Fruit fly (Drosophila melanogaster) whole organism, embryonic: ENCODE results near the gene CG9395.

Source experiments
- ATbp ChIP-seq: fragments of 200-800 bp; sonication (Bioruptor generic); optimal IDR thresholded peaks from 2 replicates; lab custom pipeline; 2017; ENCODE audit warnings: missing biosample characterization, mild to moderate bottlenecking, missing genetic modification characterization, missing genetic modification reagents
- Adf1 ChIP-seq: fragments of 200-800 bp; sonication (Bioruptor generic); IDR thresholded peaks from 2 replicates; pipeline ENCODE4 v1.3.6; 2022; ENCODE audit warnings: missing biosample characterization, missing genetic modification characterization
- Bdp1 ChIP-seq: fragments of 200-800 bp; sonication (Bioruptor generic); optimal IDR thresholded peaks from 3 replicates; lab custom pipeline; 2016; ENCODE audit warnings: missing biosample characterization, missing genetic modification characterization
- CG10543 ChIP-seq: fragments of 200-800 bp; sonication (Bioruptor generic); optimal IDR thresholded peaks from 3 replicates; lab custom pipeline; 2017; ENCODE audit warnings: missing biosample characterization, mild to moderate bottlenecking, missing genetic modification characterization, moderate library complexity
- CG11398 ChIP-seq: fragments of 200-800 bp; sonication (Bioruptor generic); optimal IDR thresholded peaks from 2 replicates; lab custom pipeline; 2016; ENCODE audit warnings: missing biosample characterization, missing genetic modification characterization
- CG12219 ChIP-seq: fragments of 200-800 bp; sonication (Bioruptor generic); optimal IDR thresholded peaks from 3 replicates; lab custom pipeline; 2018; ENCODE audit warnings: missing biosample characterization, mild to moderate bottlenecking, missing genetic modification characterization
- CG12744 ChIP-seq: fragments of 200-800 bp; sonication (Bioruptor generic); optimal IDR thresholded peaks from 2 replicates; lab custom pipeline; 2016; ENCODE audit warnings: missing biosample characterization, missing genetic modification characterization
- CG15011 ChIP-seq: fragments of 200-800 bp; sonication (Bioruptor generic); optimal IDR thresholded peaks from 3 replicates; lab custom pipeline; 2018; ENCODE audit warnings: missing biosample characterization, mild to moderate bottlenecking, missing genetic modification characterization
- CG17186 ChIP-seq: fragments of 200-800 bp; sonication (Bioruptor generic); optimal IDR thresholded peaks from 3 replicates; lab custom pipeline; 2017; ENCODE audit warnings: missing biosample characterization, missing genetic modification reagents, missing genetic modification characterization
- CG17612 ChIP-seq: fragments of 200-800 bp; sonication (Bioruptor generic); IDR thresholded peaks from 2 replicates; pipeline ENCODE4 v1.3.6; 2022; ENCODE audit warnings: missing biosample characterization, missing genetic modification characterization
- CG17829 ChIP-seq: fragments of 200-800 bp; optimal IDR thresholded peaks from 2 replicates; lab custom pipeline; 2019; ENCODE audit warnings: missing biosample characterization, mild to moderate bottlenecking, missing genetic modification characterization, moderate library complexity
- CG31365 ChIP-seq: fragments of 200-800 bp; sonication (Bioruptor generic); optimal IDR thresholded peaks from 2 replicates; lab custom pipeline; 2018; ENCODE audit warnings: missing biosample characterization, mild to moderate bottlenecking, missing genetic modification characterization
- CG31441 ChIP-seq: fragments of 200-800 bp; sonication (Bioruptor generic); IDR thresholded peaks from 2 replicates; pipeline ENCODE4 v1.3.6; 2022; ENCODE audit warnings: missing biosample characterization, missing genetic modification characterization
- CG32532 ChIP-seq: fragments of 200-800 bp; sonication (Bioruptor generic); IDR thresholded peaks from 2 replicates; pipeline ENCODE4 v1.3.6; 2022; ENCODE audit warnings: missing biosample characterization, missing genetic modification characterization
- CG32772 ChIP-seq: fragments of 200-800 bp; sonication (Bioruptor generic); IDR thresholded peaks from 2 replicates; pipeline ENCODE4 v1.3.6; 2022; ENCODE audit warnings: missing biosample characterization, missing genetic modification characterization
- CG3847 ChIP-seq: fragments of 200-800 bp; sonication (Bioruptor generic); IDR thresholded peaks from 2 replicates; pipeline ENCODE4 v1.3.6; 2022; ENCODE audit warnings: missing biosample characterization, missing genetic modification characterization
- CG3995 ChIP-seq: fragments of 200-800 bp; sonication (Bioruptor generic); optimal IDR thresholded peaks from 3 replicates; lab custom pipeline; 2016; ENCODE audit warnings: missing biosample characterization, missing genetic modification characterization
- CG4404 ChIP-seq: fragments of 200-800 bp; sonication (Bioruptor generic); IDR thresholded peaks from 2 replicates; pipeline ENCODE4 v1.3.6; 2022; ENCODE audit warnings: missing biosample characterization, missing genetic modification characterization
- CG5180 ChIP-seq: fragments of 200-800 bp; sonication (Bioruptor generic); optimal IDR thresholded peaks from 3 replicates; lab custom pipeline; 2017; ENCODE audit warnings: missing biosample characterization, missing genetic modification characterization, mild to moderate bottlenecking, moderate library complexity, missing genetic modification reagents
- CG7271 ChIP-seq: fragments of 200-800 bp; sonication (Bioruptor generic); optimal IDR thresholded peaks from 2 replicates; lab custom pipeline; 2018; ENCODE audit warnings: missing biosample characterization, mild to moderate bottlenecking, missing genetic modification characterization, moderate library complexity
- CG9817 ChIP-seq: fragments of 200-800 bp; sonication (Bioruptor generic); optimal IDR thresholded peaks from 2 replicates; lab custom pipeline; 2018; ENCODE audit warnings: missing biosample characterization, mild to moderate bottlenecking, missing genetic modification characterization, moderate library complexity
- CoRest ChIP-seq: fragments of 200-800 bp; sonication (Bioruptor generic); optimal IDR thresholded peaks from 3 replicates; lab custom pipeline; 2018; ENCODE audit warnings: missing biosample characterization, mild to moderate bottlenecking, missing genetic modification characterization, moderate library complexity
- CrebB ChIP-seq: fragments of 200-800 bp; sonication (Bioruptor generic); optimal IDR thresholded peaks from 3 replicates; lab custom pipeline; 2018; ENCODE audit warnings: missing biosample characterization, mild to moderate bottlenecking, missing genetic modification characterization
- Dbx ChIP-seq: fragments of 200-800 bp; sonication (Bioruptor generic); IDR thresholded peaks from 3 replicates; pipeline ENCODE4 v1.3.6; 2022; ENCODE audit warnings: missing biosample characterization, missing genetic modification characterization
- Drgx ChIP-seq: fragments of 200-800 bp; sonication (Bioruptor generic); IDR thresholded peaks from 2 replicates; pipeline ENCODE4 v1.3.6; 2022; ENCODE audit warnings: missing biosample characterization, missing genetic modification characterization
- Gsc ChIP-seq: fragments of 200-800 bp; sonication (Bioruptor generic); IDR thresholded peaks from 2 replicates; pipeline ENCODE4 v1.3.6; 2022; ENCODE audit warnings: missing biosample characterization, missing genetic modification characterization
- Gug ChIP-seq: fragments of 200-800 bp; sonication (Bioruptor generic); IDR thresholded peaks from 4 replicates; pipeline ENCODE4 v1.3.6; 2022; ENCODE audit warnings: missing biosample characterization, missing genetic modification characterization
- H15 ChIP-seq: fragments of 200-800 bp; sonication (Bioruptor generic); IDR thresholded peaks from 3 replicates; pipeline ENCODE4 v1.3.6; 2022; ENCODE audit warnings: missing biosample characterization, missing genetic modification characterization
- Hr78 ChIP-seq, 2 experiments: fragments of 200-800 bp in 1 of 2; fragments of >200 bp in 1 of 2; sonication (Bioruptor generic) in 1 of 2; optimal IDR thresholded peaks; 2 replicates each; lab custom pipeline; 2017 to 2019; ENCODE audit warnings: missing biosample characterization in 2 of 2, missing genetic modification characterization in 2 of 2, mild to moderate bottlenecking in 1 of 2, moderate library complexity in 1 of 2
- Kr ChIP-seq: fragments of 200-800 bp; sonication (Bioruptor generic); optimal IDR thresholded peaks from 2 replicates; lab custom pipeline; 2017; ENCODE audit warnings: missing biosample characterization, mild to moderate bottlenecking, missing genetic modification characterization
- Nf-YA ChIP-seq: fragments of 200-800 bp; sonication (Bioruptor generic); IDR thresholded peaks from 2 replicates; pipeline ENCODE4 v1.3.6; 2022; ENCODE audit warnings: missing biosample characterization, missing genetic modification characterization
- Spps ChIP-seq: fragments of 200-800 bp; sonication (Bioruptor generic); optimal IDR thresholded peaks from 2 replicates; lab custom pipeline; 2018; ENCODE audit warnings: missing biosample characterization, mild to moderate bottlenecking, missing genetic modification characterization
- az2 ChIP-seq: fragments of 200-800 bp; sonication (Bioruptor generic); optimal IDR thresholded peaks from 3 replicates; lab custom pipeline; 2016; ENCODE audit warnings: missing biosample characterization, missing genetic modification characterization
- bab2 ChIP-seq: fragments of 200-800 bp; sonication (Bioruptor generic); optimal IDR thresholded peaks from 2 replicates; lab custom pipeline; 2016; ENCODE audit warnings: missing biosample characterization, missing genetic modification characterization
- bsh ChIP-seq, 2 experiments: fragments of 200-800 bp; sonication (Bioruptor generic); optimal IDR thresholded peaks; 2 replicates each; lab custom pipeline; 2017 to 2018; ENCODE audit warnings: mild to moderate bottlenecking in 2 of 2, missing biosample characterization in 2 of 2, missing genetic modification characterization in 2 of 2, moderate library complexity in 1 of 2
- cato ChIP-seq: fragments of 200-800 bp; sonication (Bioruptor generic); optimal IDR thresholded peaks from 2 replicates; lab custom pipeline; 2016; ENCODE audit warnings: missing biosample characterization, missing genetic modification characterization, borderline replicate concordance
- cg ChIP-seq: fragments of 200-800 bp; sonication (Bioruptor generic); optimal IDR thresholded peaks from 3 replicates; lab custom pipeline; 2019; ENCODE audit warnings: missing biosample characterization, mild to moderate bottlenecking, missing genetic modification characterization, moderate library complexity
- danr ChIP-seq: fragments of 200-800 bp; sonication (Bioruptor generic); IDR thresholded peaks from 2 replicates; pipeline ENCODE4 v1.3.6; 2022; ENCODE audit warnings: missing biosample characterization, missing genetic modification characterization
- dmrt11E ChIP-seq: fragments of 200-800 bp; sonication (Bioruptor generic); optimal IDR thresholded peaks from 3 replicates; lab custom pipeline; 2018; ENCODE audit warnings: missing biosample characterization, mild to moderate bottlenecking, missing genetic modification characterization, moderate library complexity
- insv ChIP-seq, 2 experiments: fragments of 200-800 bp; sonication (Bioruptor generic); optimal IDR thresholded peaks; 3 replicates each; lab custom pipeline; 2016 to 2018; ENCODE audit warnings: missing biosample characterization in 2 of 2, missing genetic modification characterization in 2 of 2
- jigr1 ChIP-seq: fragments of 200-800 bp; sonication (Bioruptor generic); IDR thresholded peaks from 3 replicates; pipeline ENCODE4 v1.3.6; 2022; ENCODE audit warnings: missing biosample characterization, missing genetic modification characterization
- maf-S ChIP-seq: fragments of 200-800 bp; sonication (Bioruptor generic); optimal IDR thresholded peaks from 2 replicates; lab custom pipeline; 2016; ENCODE audit warnings: missing biosample characterization, missing genetic modification characterization
- nerfin-1 ChIP-seq: fragments of 200-800 bp; sonication (Bioruptor generic); optimal IDR thresholded peaks from 3 replicates; lab custom pipeline; 2019; ENCODE audit warnings: missing biosample characterization, mild to moderate bottlenecking, missing genetic modification characterization, moderate library complexity
- repo ChIP-seq: fragments of 200-800 bp; sonication (Bioruptor generic); optimal IDR thresholded peaks from 2 replicates; lab custom pipeline; 2016; ENCODE audit warnings: missing biosample characterization, missing genetic modification characterization
- ro ChIP-seq: fragments of 200-800 bp; sonication (Bioruptor generic); IDR thresholded peaks from 2 replicates; pipeline ENCODE4 v1.3.6; 2022; ENCODE audit warnings: missing biosample characterization, missing genetic modification characterization
- row ChIP-seq: fragments of 200-800 bp; sonication (Bioruptor generic); IDR thresholded peaks from 3 replicates; pipeline ENCODE4 v1.3.6; 2022; ENCODE audit warnings: missing biosample characterization, missing genetic modification characterization
- sim ChIP-seq: fragments of 200-800 bp; sonication (Bioruptor generic); IDR thresholded peaks from 2 replicates; pipeline ENCODE4 v1.3.6; 2022; ENCODE audit warnings: missing biosample characterization, missing genetic modification characterization
- sna ChIP-seq: fragments of 200-800 bp; sonication (Bioruptor generic); IDR thresholded peaks from 2 replicates; pipeline ENCODE4 v1.3.6; 2022; ENCODE audit warnings: missing biosample characterization, missing genetic modification characterization; ENCODE audit not compliant: partially characterized antibody
- tna ChIP-seq: fragments of 200-800 bp; sonication (Bioruptor generic); IDR thresholded peaks from 2 replicates; pipeline ENCODE4 v1.3.6; 2022; ENCODE audit warnings: missing biosample characterization, missing genetic modification characterization; ENCODE audit not compliant: partially characterized antibody
- unpg ChIP-seq: fragments of 200-800 bp; sonication (Bioruptor generic); optimal IDR thresholded peaks from 3 replicates; lab custom pipeline; 2018; ENCODE audit warnings: missing biosample characterization, mild to moderate bottlenecking, missing genetic modification characterization, moderate library complexity
- z ChIP-seq: fragments of 200-800 bp; sonication (Bioruptor generic); IDR thresholded peaks from 3 replicates; pipeline ENCODE4 v1.3.6; 2022; ENCODE audit warnings: missing biosample characterization, missing genetic modification characterization

The CG9395 gene

dm6 chr2L:13387255-13387654 lies 32.4 kb upstream of the CG9395 start, which contains the start of the genes Ing5 and CG7099 (continued):
- peak; percentile 92 for TF ChIP-seq CG10543 (GFP tag; lab: Kevin White, UChicago)
- peak; percentile 93 for TF ChIP-seq nerfin-1
- peak; percentile 49; the same call in 1 of the 3 replicates for TF ChIP-seq z (GFP tag; lab: Robert Waterston, UW)
- peak; percentile 90 for TF ChIP-seq danr (GFP tag; lab: Robert Waterston, UW)
- no peak for TF ChIP-seq CG5180 (GFP tag; lab: Kevin White, UChicago)
- TF ChIP-seq cg = no peak
- TF ChIP-seq dmrt11E (tag; lab: Kevin White, UChicago) = peak; percentile 96
- peak; percentile 90 for TF ChIP-seq ro (GFP tag; lab: Robert Waterston, UW)
- peak in 1 of 2 experiments; percentile 73 for TF ChIP-seq insv (GFP tag; optimal IDR thresholded peaks at IDR 0.05; lab: Kevin White, UChicago)
- TF ChIP-seq sna (GFP tag; lab: Robert Waterston, UW) = peak; percentile 67
- peak; percentile 97 for TF ChIP-seq H15 (GFP tag; lab: Robert Waterston, UW)
- TF ChIP-seq CG32532 (GFP tag; lab: Robert Waterston, UW) = peak; percentile 98
- TF ChIP-seq Spps = peak; percentile 92
- TF ChIP-seq Bdp1 = peak; percentile 93
- TF ChIP-seq Gsc (GFP tag; lab: Robert Waterston, UW) = peak; percentile 79
- no peak for TF ChIP-seq CG31365 (tag; lab: Kevin White, UChicago)
- TF ChIP-seq Kr = no peak
- TF ChIP-seq CoRest (tag; lab: Kevin White, UChicago) = peak; percentile 98
- TF ChIP-seq CG12219 (GFP tag; lab: Kevin White, UChicago) = peak; percentile 85
- TF ChIP-seq CG31441 (GFP tag; lab: Robert Waterston, UW) = peak; percentile 98
- peak; percentile 60 for TF ChIP-seq CG11398
- peak; percentile 97 for TF ChIP-seq CG17829
- TF ChIP-seq az2 (GFP tag; lab: Kevin White, UChicago) = peak; percentile 97
- TF ChIP-seq CG17186 (GFP tag; lab: Kevin White, UChicago) = peak; percentile 89
- TF ChIP-seq CG7271 (tag; lab: Kevin White, UChicago) = peak; percentile 89
- TF ChIP-seq repo = peak; percentile 71
- TF ChIP-seq Dbx (GFP tag; lab: Robert Waterston, UW) = peak; percentile 96
- peak; percentile 85 for TF ChIP-seq CG15011
- TF ChIP-seq CG17612 = peak; percentile 86
- peak; percentile 97 for TF ChIP-seq CG3847 (GFP tag; lab: Robert Waterston, UW)
- TF ChIP-seq bsh (GFP tag; optimal IDR thresholded peaks at IDR 0.05; lab: Kevin White, UChicago) = peak; percentile 75 to 97
- TF ChIP-seq Adf1 = peak; percentile 72
- peak; percentile 94 for TF ChIP-seq jigr1 (GFP tag; lab: Robert Waterston, UW)
- peak; percentile 82; the same call in 1 of the 2 replicates for TF ChIP-seq sim (GFP tag; lab: Robert Waterston, UW)
- peak; percentile 97 for TF ChIP-seq unpg (GFP tag; lab: Kevin White, UChicago)
- TF ChIP-seq maf-S (GFP tag; lab: Kevin White, UChicago) = peak; percentile 91
- peak; percentile 96 for TF ChIP-seq Gug (GFP tag; lab: Robert Waterston, UW)
- TF ChIP-seq tna (GFP tag; lab: Robert Waterston, UW) = no peak
- peak; percentile 90 for TF ChIP-seq CG12744 (GFP tag; lab: Kevin White, UChicago)

- TF ChIP-seq CG4404 (no peak), CG32772 (GFP tag; lab: Robert Waterston, UW) (no peak), bab2 (GFP tag; lab: Kevin White, UChicago) (no peak), row (GFP tag; lab: Robert Waterston, UW) (peak; percentile 62), nerfin-1 (no peak), Hr78 (GFP tag; optimal IDR thresholded peaks at IDR 0.05; lab: Kevin White, UChicago) (no peak), CG9817 (no peak), Drgx (no peak), Nf-YA (GFP tag; lab: Robert Waterston, UW) (no peak), cato (GFP tag; lab: Kevin White, UChicago) (no peak), CG3995 (GFP tag; lab: Kevin White, UChicago) (no peak), ATbp (GFP tag; lab: Kevin White, UChicago) (no peak), CrebB (tag; lab: Kevin White, UChicago) (no peak)
Observed at dm6 chr2L:13382351-13383029, 27.6 kb upstream of the CG9395 start, which contains the start of gene loqs. loqs (plus strand) TSS chr2L:13382652.
